Worm (Caenorhabditis elegans) whole organism, early embryonic: ENCODE results near the gene hsp-4.

Source experiments
- B0310.2 ChIP-seq: sonication (generic microtip); optimal IDR thresholded peaks from 2 replicates; lab custom pipeline; 2016; ENCODE audit warnings: mild to moderate bottlenecking, missing genetic modification characterization, missing compliant biosample characterization
- F13C5.2 ChIP-seq: sonication (generic microtip); optimal IDR thresholded peaks from 2 replicates; lab custom pipeline; 2017; ENCODE audit warnings: mild to moderate bottlenecking, missing genetic modification characterization, inconsistent platforms, missing compliant biosample characterization
- aly-1 ChIP-seq: sonication (generic microtip); optimal IDR thresholded peaks from 2 replicates; lab custom pipeline; 2016; ENCODE audit warnings: missing genetic modification characterization, missing compliant biosample characterization
- ama-1 ChIP-seq: fragments of 150-350 bp; optimal IDR thresholded peaks from 2 replicates; lab custom pipeline; 2014
- ceh-13 ChIP-seq: fragments of 200-800 bp; sonication (Bioruptor generic); optimal IDR thresholded peaks from 2 replicates; lab custom pipeline; 2018; ENCODE audit warnings: mild to moderate bottlenecking, missing genetic modification characterization, missing compliant biosample characterization
- ceh-36 ChIP-seq: sonication (generic microtip); optimal IDR thresholded peaks from 2 replicates; lab custom pipeline; 2016; ENCODE audit warnings: missing genetic modification characterization, inconsistent platforms, missing compliant biosample characterization
- ets-7 ChIP-seq: sonication (generic microtip); optimal IDR thresholded peaks from 2 replicates; lab custom pipeline; 2016; ENCODE audit warnings: missing genotype, missing genetic modification characterization, missing compliant biosample characterization
- flt-1 ChIP-seq: fragments of 200-800 bp; sonication (Bioruptor generic); IDR thresholded peaks from 2 replicates; pipeline ENCODE4 v1.3.6; 2022; ENCODE audit warnings: missing genetic modification characterization, missing compliant biosample characterization
- hmbx-1 ChIP-seq: sonication (generic microtip); optimal IDR thresholded peaks from 2 replicates; lab custom pipeline; 2016; ENCODE audit warnings: mild to moderate bottlenecking, missing genetic modification characterization, missing compliant biosample characterization
- hmg-4 ChIP-seq: fragments of 200-800 bp; sonication (Bioruptor generic); optimal IDR thresholded peaks from 2 replicates; lab custom pipeline; 2018; ENCODE audit warnings: mild to moderate bottlenecking, missing genetic modification characterization, missing compliant biosample characterization
- hnd-1 ChIP-seq: sonication (generic microtip); optimal IDR thresholded peaks from 2 replicates; lab custom pipeline; 2016; ENCODE audit warnings: missing genetic modification characterization, missing compliant biosample characterization
- pes-1 ChIP-seq: fragments of 200-800 bp; sonication (Bioruptor generic); IDR thresholded peaks from 2 replicates; pipeline ENCODE4 v1.3.6; 2022; ENCODE audit warnings: missing genetic modification reagents, missing genetic modification characterization, missing compliant biosample characterization
- scrt-1 ChIP-seq: fragments of 200-800 bp; sonication (Bioruptor generic); IDR thresholded peaks from 2 replicates; pipeline ENCODE4 v1.3.6; 2022; ENCODE audit warnings: missing genetic modification characterization, missing compliant biosample characterization
- sea-1 ChIP-seq: fragments of 200-800 bp; sonication (Bioruptor generic); conservative IDR thresholded peaks from 2 replicates; pipeline ENCODE4 v1.3.6; 2022; ENCODE audit warnings: missing genetic modification characterization, missing compliant biosample characterization
- tbx-11 ChIP-seq: fragments of 200-800 bp; sonication (Bioruptor generic); IDR thresholded peaks from 2 replicates; pipeline ENCODE4 v1.3.6; 2022; ENCODE audit warnings: missing genetic modification characterization, missing compliant biosample characterization
- tbx-37 ChIP-seq: fragments of 200-800 bp; sonication (Bioruptor generic); conservative IDR thresholded peaks from 2 replicates; pipeline ENCODE4 v1.3.6; 2022; ENCODE audit warnings: missing genetic modification reagents, missing genetic modification characterization, missing compliant biosample characterization
- tra-4 ChIP-seq: sonication (generic microtip); optimal IDR thresholded peaks from 2 replicates; lab custom pipeline; 2017; ENCODE audit warnings: missing genetic modification characterization, missing compliant biosample characterization

hsp-4 gene

DNA sequence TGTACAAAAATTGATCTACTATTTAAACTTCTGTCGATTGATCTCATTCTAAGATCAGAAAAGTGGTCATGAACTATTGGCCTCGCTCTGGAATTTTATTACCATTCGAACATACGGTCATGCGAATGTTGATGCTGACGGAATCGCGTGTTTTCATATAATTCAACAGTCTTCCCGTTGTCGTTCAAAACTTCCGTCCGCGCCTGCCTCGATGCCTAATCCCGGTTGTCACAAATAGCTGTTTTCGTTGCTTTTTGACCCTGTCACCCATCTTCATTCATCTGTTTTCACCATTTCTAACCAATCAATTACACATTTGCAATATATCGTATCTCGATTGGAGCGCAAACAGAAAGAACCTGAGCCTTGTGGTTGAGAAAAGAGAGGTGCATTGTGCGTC, 40.9 kb upstream of the hsp-4 start:
- TF ChIP-seq B0310.2 (tag; lab: Kevin White, UChicago): no peak
- TF ChIP-seq tra-4 (tag; lab: Kevin White, UChicago): no peak
- no peak for TF ChIP-seq ceh-13 (GFP tag; lab: Kevin White, UChicago)
- no peak for TF ChIP-seq sea-1 (GFP tag; lab: Robert Waterston, UW)
- no peak for TF ChIP-seq ets-7 (tag; lab: Kevin White, UChicago)
- no peak for TF ChIP-seq scrt-1 (GFP tag; lab: Robert Waterston, UW)
- TF ChIP-seq hnd-1 (tag; lab: Kevin White, UChicago): no peak
- TF ChIP-seq tbx-11: no peak
- no peak for TF ChIP-seq hmg-4 (GFP tag; lab: Kevin White, UChicago)
- TF ChIP-seq ceh-36 (tag; lab: Kevin White, UChicago): no peak
- TF ChIP-seq aly-1 (tag; lab: Kevin White, UChicago): no peak
- TF ChIP-seq F13C5.2 (tag; lab: Kevin White, UChicago): no peak
- no peak for TF ChIP-seq ama-1 (lab: Kevin White, UChicago)
- TF ChIP-seq pes-1 (GFP tag; lab: Robert Waterston, UW): no peak
- TF ChIP-seq flt-1: no peak
- no peak for TF ChIP-seq tbx-37 (GFP tag; lab: Robert Waterston, UW)
- no peak for TF ChIP-seq hmbx-1 (tag; lab: Kevin White, UChicago)

- TF ChIP-seq F13C5.2 (tag; lab: Kevin White, UChicago): peak; percentile 50
- TF ChIP-seq tbx-37 (GFP tag; lab: Robert Waterston, UW): no peak
Measured at ce11 chrII:7392052-7392694, 39.7 kb upstream of the hsp-4 start.

DNA sequence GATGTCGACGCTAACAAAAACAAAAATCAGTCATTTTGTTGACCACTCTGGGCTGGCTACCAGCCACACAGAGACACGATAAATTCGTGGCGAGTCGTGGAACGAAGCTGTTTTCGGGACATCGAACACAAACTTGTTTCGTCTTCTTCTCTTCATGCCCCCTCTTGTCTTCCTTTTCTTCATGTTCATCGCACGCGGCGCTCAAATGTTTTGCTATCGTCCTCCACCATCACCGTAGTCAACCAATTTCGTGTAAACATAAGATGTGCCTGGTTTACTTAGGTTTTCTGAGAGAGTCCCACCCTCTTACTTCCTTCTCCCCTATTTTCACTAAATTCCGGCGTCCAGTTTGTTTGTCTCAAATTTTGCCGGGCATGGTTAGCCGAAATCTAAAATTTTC, 37.9 kb upstream of the hsp-4 start:
- TF ChIP-seq hmg-4 (GFP tag; lab: Kevin White, UChicago) (no peak), hmbx-1 (tag; lab: Kevin White, UChicago) (no peak), ama-1 (lab: Kevin White, UChicago) (no peak), sea-1 (GFP tag; lab: Robert Waterston, UW) (no peak), pes-1 (GFP tag; lab: Robert Waterston, UW) (no peak), ceh-36 (tag; lab: Kevin White, UChicago) (no peak), hnd-1 (tag; lab: Kevin White, UChicago) (no peak), aly-1 (tag; lab: Kevin White, UChicago) (no peak), B0310.2 (tag; lab: Kevin White, UChicago) (no peak), ceh-13 (GFP tag; lab: Kevin White, UChicago) (no peak), scrt-1 (GFP tag; lab: Robert Waterston, UW) (no peak), tra-4 (tag; lab: Kevin White, UChicago) (no peak), F13C5.2 (tag; lab: Kevin White, UChicago) (no peak), tbx-11 (no peak), flt-1 (no peak), tbx-37 (GFP tag; lab: Robert Waterston, UW) (no peak), ets-7 (tag; lab: Kevin White, UChicago) (no peak)

DNA sequence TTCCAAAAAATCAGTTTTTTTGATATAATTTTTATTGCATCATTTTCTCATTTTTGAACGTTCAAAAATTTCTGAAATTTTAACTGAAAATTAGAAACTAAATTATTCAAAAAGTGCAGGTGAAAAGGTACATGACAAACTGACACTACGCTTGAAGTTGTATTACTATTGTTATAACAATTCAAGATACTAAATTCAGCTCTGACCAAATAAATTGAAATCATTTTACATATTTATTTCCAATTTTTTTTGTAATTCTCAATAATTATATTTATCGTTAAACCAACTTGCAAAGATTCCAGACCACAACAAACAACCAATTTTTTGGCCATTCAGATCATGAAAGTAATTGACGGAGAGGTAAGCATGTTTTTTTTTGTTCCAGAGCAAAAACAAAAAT, 33.0 kb upstream of the hsp-4 start, which contains the start of gene sre-3:
Gene sre-3, plus strand, starts transcription at position 301 of the 400 bp plus-strand sequence.
- TF ChIP-seq F13C5.2 (tag; lab: Kevin White, UChicago): no peak
- TF ChIP-seq aly-1 (tag; lab: Kevin White, UChicago): no peak
- no peak for TF ChIP-seq hnd-1 (tag; lab: Kevin White, UChicago)
- TF ChIP-seq ama-1 (lab: Kevin White, UChicago): no peak
- no peak for TF ChIP-seq tbx-37 (GFP tag; lab: Robert Waterston, UW)
- no peak for TF ChIP-seq hmg-4 (GFP tag; lab: Kevin White, UChicago)
- TF ChIP-seq flt-1: no peak
- TF ChIP-seq ceh-36 (tag; lab: Kevin White, UChicago): no peak
- TF ChIP-seq ets-7 (tag; lab: Kevin White, UChicago): no peak
- no peak for TF ChIP-seq ceh-13 (GFP tag; lab: Kevin White, UChicago)

DNA sequence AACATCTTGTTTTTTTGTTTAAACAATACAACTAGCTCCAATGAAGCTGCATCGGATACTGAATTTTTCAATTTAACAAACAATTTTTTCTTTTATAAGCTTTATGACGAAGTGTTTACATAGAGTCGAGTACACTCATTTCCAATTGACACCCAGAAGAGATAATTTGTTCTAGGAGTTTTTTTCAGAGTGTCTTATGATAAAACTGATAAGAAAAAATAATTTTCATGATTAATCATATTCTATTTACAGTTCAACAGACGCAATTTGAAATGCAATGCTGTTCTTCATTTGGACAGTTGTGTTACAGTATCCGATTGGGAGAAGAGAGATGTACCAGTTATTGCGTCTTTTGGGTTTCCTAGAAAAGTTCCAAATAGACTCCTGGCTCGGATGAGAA, 29.5 kb upstream of the hsp-4 start:
- TF ChIP-seq flt-1 (no peak), F13C5.2 (tag; lab: Kevin White, UChicago) (no peak), pes-1 (GFP tag; lab: Robert Waterston, UW) (no peak), tra-4 (tag; lab: Kevin White, UChicago) (no peak), ceh-13 (GFP tag; lab: Kevin White, UChicago) (no peak), ama-1 (lab: Kevin White, UChicago) (no peak), tbx-37 (GFP tag; lab: Robert Waterston, UW) (no peak), hmbx-1 (tag; lab: Kevin White, UChicago) (no peak), B0310.2 (tag; lab: Kevin White, UChicago) (no peak), tbx-11 (no peak), scrt-1 (GFP tag; lab: Robert Waterston, UW) (no peak), ceh-36 (tag; lab: Kevin White, UChicago) (no peak), ets-7 (tag; lab: Kevin White, UChicago) (no peak)

ce11 chrII:7381142-7381611, 28.7 kb upstream of the hsp-4 start, which contains the start of gene C07D10.5:
C07D10.5 (plus strand) TSS chrII:7381561.
- no peak for TF ChIP-seq ama-1 (lab: Kevin White, UChicago)
- no peak for TF ChIP-seq sea-1 (GFP tag; lab: Robert Waterston, UW)
- no peak for TF ChIP-seq hmbx-1 (tag; lab: Kevin White, UChicago)
- no peak for TF ChIP-seq scrt-1 (GFP tag; lab: Robert Waterston, UW)
- TF ChIP-seq ets-7 (tag; lab: Kevin White, UChicago): no peak
- TF ChIP-seq tbx-37 (GFP tag; lab: Robert Waterston, UW): no peak
- no peak for TF ChIP-seq F13C5.2 (tag; lab: Kevin White, UChicago)
- no peak for TF ChIP-seq hmg-4 (GFP tag; lab: Kevin White, UChicago)
- TF ChIP-seq aly-1 (tag; lab: Kevin White, UChicago): no peak
- TF ChIP-seq ceh-13 (GFP tag; lab: Kevin White, UChicago): no peak
- no peak for TF ChIP-seq B0310.2 (tag; lab: Kevin White, UChicago)
- no peak for TF ChIP-seq pes-1 (GFP tag; lab: Robert Waterston, UW)
- no peak for TF ChIP-seq tbx-11
- TF ChIP-seq tra-4 (tag; lab: Kevin White, UChicago): no peak
